Fruit fly (Drosophila melanogaster) whole organism, adult: Measurements from ENCODE around the gene CG43980.

Source experiments
- CG11617 ChIP-seq: fragments of 200-800 bp; sonication (Bioruptor generic); optimal IDR thresholded peaks from 2 replicates; lab custom pipeline; 2017; ENCODE audit warnings: mild to moderate bottlenecking, missing biosample characterization, missing genetic modification reagents, missing genetic modification characterization
- CG12768 ChIP-seq: fragments of 200-800 bp; sonication (Bioruptor generic); optimal IDR thresholded peaks from 2 replicates; lab custom pipeline; 2017; ENCODE audit warnings: missing biosample characterization, missing genetic modification characterization, mild to moderate bottlenecking, moderate library complexity, missing genetic modification reagents
- CG14711 ChIP-seq: fragments of 200-800 bp; sonication (Bioruptor generic); optimal IDR thresholded peaks from 2 replicates; lab custom pipeline; 2018; ENCODE audit warnings: missing biosample characterization, mild to moderate bottlenecking, missing genetic modification characterization, moderate library complexity
- CG1620 ChIP-seq: fragments of 200-800 bp; sonication (Bioruptor generic); optimal IDR thresholded peaks from 2 replicates; lab custom pipeline; 2016; ENCODE audit warnings: missing biosample characterization, missing genetic modification characterization
- CG33017 ChIP-seq: fragments of 200-800 bp; sonication (Bioruptor generic); optimal IDR thresholded peaks from 2 replicates; lab custom pipeline; 2018; ENCODE audit warnings: missing biosample characterization, mild to moderate bottlenecking, missing genetic modification characterization, moderate library complexity
- CG5204 ChIP-seq: fragments of 200-800 bp; sonication (Bioruptor generic); optimal IDR thresholded peaks from 2 replicates; lab custom pipeline; 2016; ENCODE audit warnings: missing biosample characterization, missing genetic modification characterization
- CG7045 ChIP-seq: fragments of 200-800 bp; sonication (Bioruptor generic); optimal IDR thresholded peaks from 2 replicates; lab custom pipeline; 2017; ENCODE audit warnings: missing biosample characterization, mild to moderate bottlenecking, missing genetic modification characterization
- CG7101 ChIP-seq: fragments of 200-800 bp; sonication (Bioruptor generic); optimal IDR thresholded peaks from 2 replicates; lab custom pipeline; 2018; ENCODE audit warnings: missing biosample characterization, mild to moderate bottlenecking, missing genetic modification characterization, moderate library complexity
- Clk ChIP-seq: fragments of 200-800 bp; sonication (Bioruptor generic); optimal IDR thresholded peaks from 2 replicates; lab custom pipeline; 2017; ENCODE audit warnings: missing biosample characterization, missing genetic modification characterization
- Crg-1 ChIP-seq: fragments of 200-800 bp; sonication (Bioruptor generic); optimal IDR thresholded peaks from 2 replicates; lab custom pipeline; 2016; ENCODE audit warnings: missing biosample characterization, missing genetic modification characterization
- Hr96 ChIP-seq: fragments of 200-800 bp; sonication (Bioruptor generic); optimal IDR thresholded peaks from 2 replicates; lab custom pipeline; 2016; ENCODE audit warnings: missing biosample characterization, missing genetic modification characterization
- Mnt ChIP-seq: fragments of 200-800 bp; sonication (Bioruptor generic); optimal IDR thresholded peaks from 2 replicates; lab custom pipeline; 2016; ENCODE audit warnings: missing biosample characterization, mild to moderate bottlenecking, missing genetic modification characterization
- bab1 ChIP-seq: fragments of 200-800 bp; sonication (Bioruptor generic); optimal IDR thresholded peaks from 3 replicates; lab custom pipeline; 2019; ENCODE audit warnings: missing biosample characterization, mild to moderate bottlenecking, missing genetic modification characterization, moderate library complexity
- cic ChIP-seq: fragments of 200-800 bp; sonication (Bioruptor generic); optimal IDR thresholded peaks from 2 replicates; lab custom pipeline; 2017; ENCODE audit warnings: missing biosample characterization, mild to moderate bottlenecking, missing genetic modification characterization, moderate library complexity
- cnc ChIP-seq, 2 experiments: fragments of >200 bp; optimal IDR thresholded peaks; 2 replicates each; lab custom pipeline; 2017
- kay ChIP-seq: fragments of 200-800 bp; sonication (Bioruptor generic); peaks from one replicate; lab custom pipeline; 2016; ENCODE audit warnings: missing biosample characterization, missing genetic modification characterization, borderline replicate concordance
- ovo ChIP-seq: fragments of 200-800 bp; sonication (Bioruptor generic); optimal IDR thresholded peaks from 2 replicates; lab custom pipeline; 2016; ENCODE audit warnings: missing biosample characterization, missing genetic modification characterization
- pad ChIP-seq: fragments of 200-800 bp; sonication (Bioruptor generic); optimal IDR thresholded peaks from 3 replicates; lab custom pipeline; 2017; ENCODE audit warnings: missing biosample characterization, missing genetic modification characterization, mild to moderate bottlenecking, moderate library complexity, missing genetic modification reagents
- tj ChIP-seq: fragments of 200-800 bp; sonication (Bioruptor generic); optimal IDR thresholded peaks from 3 replicates; lab custom pipeline; 2017; ENCODE audit warnings: missing biosample characterization, mild to moderate bottlenecking, missing genetic modification characterization, moderate library complexity
- toe ChIP-seq: fragments of 200-800 bp; sonication (Bioruptor generic); optimal IDR thresholded peaks from 2 replicates; lab custom pipeline; 2016; ENCODE audit warnings: missing biosample characterization, missing genetic modification characterization

Gene CG43980

dm6 chr3L:21666880-21667279 is 22.1 kb downstream of the CG43980 start, which contains the start of gene Cpr78E:
TSS of gene Cpr78E (minus strand) at chr3L:21666980.
- no peak for TF ChIP-seq cnc (optimal IDR thresholded peaks at IDR 0.05; lab: Kevin White, UChicago)
- no peak for TF ChIP-seq Clk
- no peak for TF ChIP-seq CG5204 (GFP tag; lab: Kevin White, UChicago)
- no peak for TF ChIP-seq CG7101 (tag; lab: Kevin White, UChicago)
- TF ChIP-seq CG1620 = no peak
- no peak for TF ChIP-seq toe (GFP tag; lab: Kevin White, UChicago)
- TF ChIP-seq CG11617 = no peak
- no peak for TF ChIP-seq Crg-1 (GFP tag; lab: Kevin White, UChicago)
- TF ChIP-seq ovo = no peak
- no peak for TF ChIP-seq Hr96
- no peak for TF ChIP-seq pad (GFP tag; lab: Kevin White, UChicago)
- no peak for TF ChIP-seq CG12768 (GFP tag; lab: Kevin White, UChicago)
- no peak for TF ChIP-seq cic
- no peak for TF ChIP-seq kay (GFP tag; lab: Kevin White, UChicago)
- TF ChIP-seq tj (GFP tag; lab: Kevin White, UChicago) = no peak
- TF ChIP-seq Mnt (GFP tag; lab: Kevin White, UChicago) = no peak
- TF ChIP-seq CG14711 (tag; lab: Kevin White, UChicago) = no peak
- TF ChIP-seq bab1 (GFP tag; lab: Kevin White, UChicago) = no peak

- TF ChIP-seq tj (GFP tag; lab: Kevin White, UChicago) (no peak), CG33017 (tag; lab: Kevin White, UChicago) (no peak), toe (GFP tag; lab: Kevin White, UChicago) (no peak), bab1 (GFP tag; lab: Kevin White, UChicago) (no peak), CG12768 (GFP tag; lab: Kevin White, UChicago) (no peak), CG14711 (tag; lab: Kevin White, UChicago) (no peak), CG11617 (no peak), Clk (no peak)
Measured at dm6 chr3L:21667530-21667929, 22.8 kb downstream of the CG43980 start.

- TF ChIP-seq cnc (optimal IDR thresholded peaks at IDR 0.05; lab: Kevin White, UChicago) (no peak), CG5204 (GFP tag; lab: Kevin White, UChicago) (no peak), tj (GFP tag; lab: Kevin White, UChicago) (no peak), Hr96 (no peak), Clk (no peak), Mnt (GFP tag; lab: Kevin White, UChicago) (no peak), pad (GFP tag; lab: Kevin White, UChicago) (no peak), toe (GFP tag; lab: Kevin White, UChicago) (no peak), CG14711 (tag; lab: Kevin White, UChicago) (no peak), bab1 (GFP tag; lab: Kevin White, UChicago) (no peak), CG11617 (no peak), CG33017 (tag; lab: Kevin White, UChicago) (no peak), CG7045 (GFP tag; lab: Kevin White, UChicago) (no peak), CG7101 (tag; lab: Kevin White, UChicago) (no peak), Crg-1 (GFP tag; lab: Kevin White, UChicago) (no peak), CG12768 (GFP tag; lab: Kevin White, UChicago) (no peak), ovo (no peak), kay (GFP tag; lab: Kevin White, UChicago) (no peak), cic (no peak), CG1620 (no peak)
Measured at dm6 chr3L:21671839-21672238, 27.1 kb downstream of the CG43980 start, which contains the start of gene CG11249. TSS of gene CG11249 (plus strand) at chr3L:21672139.

- TF ChIP-seq Mnt (GFP tag; lab: Kevin White, UChicago) (peak; percentile 6), cnc (optimal IDR thresholded peaks at IDR 0.05; lab: Kevin White, UChicago) (no peak), tj (GFP tag; lab: Kevin White, UChicago) (no peak), CG1620 (peak; percentile 64), CG7101 (tag; lab: Kevin White, UChicago) (peak; percentile 52), CG33017 (tag; lab: Kevin White, UChicago) (peak; percentile 17), cic (no peak), CG11617 (peak; percentile 66), Crg-1 (GFP tag; lab: Kevin White, UChicago) (peak; percentile 41), CG14711 (tag; lab: Kevin White, UChicago) (peak; percentile 53), CG7045 (GFP tag; lab: Kevin White, UChicago) (peak; percentile 48), bab1 (GFP tag; lab: Kevin White, UChicago) (peak; percentile 79), CG12768 (GFP tag; lab: Kevin White, UChicago) (peak; percentile 51), Clk (no peak), CG5204 (GFP tag; lab: Kevin White, UChicago) (peak; percentile 63), kay (GFP tag; lab: Kevin White, UChicago) (peak; percentile 62), Hr96 (peak; percentile 66), pad (GFP tag; lab: Kevin White, UChicago) (peak; percentile 28), toe (GFP tag; lab: Kevin White, UChicago) (peak; percentile 82), ovo (no peak)
Measured at dm6 chr3L:21679687-21680086, 34.9 kb downstream of the CG43980 start, which contains the start of the genes Als2 and CG11248. TSS of gene Als2 (minus strand) at chr3L:21679755. TSS of gene CG11248 (plus strand) at chr3L:21680050.

dm6 chr3L:21683942-21684341 is 39.2 kb downstream of the CG43980 start, which contains the start of gene Sfp78E:
TSS of gene Sfp78E (minus strand) at chr3L:21684042.
- TF ChIP-seq CG33017 (tag; lab: Kevin White, UChicago) = no peak
- TF ChIP-seq cic = no peak
- TF ChIP-seq bab1 (GFP tag; lab: Kevin White, UChicago) = no peak
- no peak for TF ChIP-seq kay (GFP tag; lab: Kevin White, UChicago)
- no peak for TF ChIP-seq CG11617
- no peak for TF ChIP-seq CG5204 (GFP tag; lab: Kevin White, UChicago)
- TF ChIP-seq tj (GFP tag; lab: Kevin White, UChicago) = no peak
- no peak for TF ChIP-seq Mnt (GFP tag; lab: Kevin White, UChicago)
- no peak for TF ChIP-seq toe (GFP tag; lab: Kevin White, UChicago)
- TF ChIP-seq Hr96 = no peak
- no peak for TF ChIP-seq CG7045 (GFP tag; lab: Kevin White, UChicago)
- no peak for TF ChIP-seq ovo
- TF ChIP-seq cnc (optimal IDR thresholded peaks at IDR 0.05; lab: Kevin White, UChicago) = no peak
- TF ChIP-seq Clk = no peak
- TF ChIP-seq pad (GFP tag; lab: Kevin White, UChicago) = no peak
- TF ChIP-seq CG14711 (tag; lab: Kevin White, UChicago) = no peak
- TF ChIP-seq CG7101 (tag; lab: Kevin White, UChicago) = no peak
- no peak for TF ChIP-seq CG1620
- TF ChIP-seq CG12768 (GFP tag; lab: Kevin White, UChicago) = no peak
